Worm (Caenorhabditis elegans) whole organism, L4/young adult: ENCODE measurements around the gene K02E2.7.

Experiments used
- W03F9.2 ChIP-seq: fragments of 150-350 bp; optimal IDR thresholded peaks from 2 replicates; lab custom pipeline; 2014; ENCODE audit warnings: missing biosample characterization, missing genetic modification characterization
- dao-5 ChIP-seq: sonication (generic microtip); optimal IDR thresholded peaks from 2 replicates; lab custom pipeline; 2016; ENCODE audit warnings: missing genotype, missing genetic modification characterization, moderate library complexity, missing compliant biosample characterization
- him-1 ChIP-seq: sonication (generic microtip); optimal IDR thresholded peaks from 2 replicates; lab custom pipeline; 2016; ENCODE audit warnings: missing genotype, missing genetic modification reagents, missing genetic modification characterization, missing compliant biosample characterization

- TF ChIP-seq him-1 = no peak
- no peak for TF ChIP-seq W03F9.2 (tag; lab: Kevin White, UChicago)
- no peak for TF ChIP-seq dao-5 (tag; lab: Kevin White, UChicago)
Observed at ce11 chrV:20386942-20387341, at the start of gene K02E2.7.
